3 fruit fly cellular contexts compared by ENCODE assay signal in genomic region chr3R:29837771-29838170, dm6.
TF ChIP-seq lines count a peak whose summit lies in the region.

No protein-coding gene starts in this region.

- no peak for TF ChIP-seq CTCF in whole organism, embryonic (GFP tag; optimal IDR thresholded peaks at IDR 0.05; lab: Kevin White, UChicago)

TF ChIP-seq in whole organism, embryonic, 481 proteins besides CTCF, POLR2A, EP300 and RAD21:
- TF ChIP-seq H15 (GFP tag; IDR thresholded peaks at IDR 0.05; lab: Robert Waterston, UW) (no peak), yki (optimal IDR thresholded peaks at IDR 0.05; lab: Kevin White, UChicago) (no peak), CG3838 (GFP tag; optimal IDR thresholded peaks at IDR 0.05; lab: Kevin White, UChicago) (no peak), caup (GFP tag; optimal IDR thresholded peaks at IDR 0.05; lab: Kevin White, UChicago; ENCODE audit: severe bottlenecking) (no peak), CG9727 (GFP tag; optimal IDR thresholded peaks at IDR 0.05; lab: Kevin White, UChicago) (no peak), vvl (GFP tag; IDR thresholded peaks at IDR 0.05; lab: Robert Waterston, UW) (peak; percentile 56; the same call in 1 of the 2 replicates), Drgx (GFP tag; IDR thresholded peaks at IDR 0.05; lab: Robert Waterston, UW) (peak; percentile 59), ems (GFP tag; optimal IDR thresholded peaks at IDR 0.05; lab: Kevin White, UChicago) (no peak), chif (GFP tag; optimal IDR thresholded peaks at IDR 0.05; lab: Kevin White, UChicago) (no peak), CG6765 (GFP tag; optimal IDR thresholded peaks at IDR 0.05; lab: Kevin White, UChicago) (no peak), NK7.1 (GFP tag; optimal IDR thresholded peaks at IDR 0.05; lab: Kevin White, UChicago) (no peak), Meics (GFP tag; optimal IDR thresholded peaks at IDR 0.05; lab: Kevin White, UChicago) (no peak), eve (GFP tag; optimal IDR thresholded peaks at IDR 0.05; lab: Kevin White, UChicago) (no peak), gt (GFP tag; IDR thresholded peaks at IDR 0.05; lab: Robert Waterston, UW) (no peak), CG17328 (GFP tag; IDR thresholded peaks at IDR 0.05; lab: Robert Waterston, UW) (no peak)

TF ChIP-seq in whole organism, prepupa, 60 proteins besides CTCF, POLR2A, EP300 and RAD21:
- peak in 1 of 2 experiments; percentile 34 for TF ChIP-seq ss (GFP tag; optimal IDR thresholded peaks at IDR 0.05; lab: Kevin White, UChicago)
- TF ChIP-seq Hr4 (GFP tag; optimal IDR thresholded peaks at IDR 0.05; lab: Kevin White, UChicago) = peak; percentile 42
- TF ChIP-seq Hr38 (GFP tag; optimal IDR thresholded peaks at IDR 0.05; lab: Kevin White, UChicago) = no peak
- no peak for TF ChIP-seq CG16779 (tag; optimal IDR thresholded peaks at IDR 0.05; lab: Kevin White, UChicago)
- peak; percentile 58; the same call in 1 of the 3 replicates for TF ChIP-seq eg (GFP tag; IDR thresholded peaks at IDR 0.05; lab: Robert Waterston, UW)
- peak; percentile 72; the same call in 2 of the 3 replicates for TF ChIP-seq CG8119 (GFP tag; IDR thresholded peaks at IDR 0.05; lab: Robert Waterston, UW)
- TF ChIP-seq CG10631 (GFP tag; optimal IDR thresholded peaks at IDR 0.05; lab: Kevin White, UChicago) = peak; percentile 29
- peak; percentile 4 for TF ChIP-seq pdm3 (GFP tag; optimal IDR thresholded peaks at IDR 0.05; lab: Kevin White, UChicago)
- peak; percentile 64 for TF ChIP-seq CG32006 (GFP tag; optimal IDR thresholded peaks at IDR 0.05; lab: Kevin White, UChicago)
- TF ChIP-seq CG34406 (GFP tag; optimal IDR thresholded peaks at IDR 0.05; lab: Kevin White, UChicago) = no peak
- no peak for TF ChIP-seq Sox14 (GFP tag; optimal IDR thresholded peaks at IDR 0.05; lab: Kevin White, UChicago)
- TF ChIP-seq svp (GFP tag; lab: Kevin White, UChicago) = no peak
- TF ChIP-seq Eip78C (GFP tag; lab: Kevin White, UChicago) = peak; percentile 49
- TF ChIP-seq CG11294 (GFP tag; IDR thresholded peaks at IDR 0.05; lab: Robert Waterston, UW) = 0 out of 2 replicates have a peak, but pooled peaks have one; percentile 5
- 0 out of 3 replicates have a peak, but pooled peaks have one; percentile 49 for TF ChIP-seq CG6163 (GFP tag; IDR thresholded peaks at IDR 0.05; lab: Robert Waterston, UW)
- no peak for TF ChIP-seq Lpt (GFP tag; optimal IDR thresholded peaks at IDR 0.05; lab: Kevin White, UChicago)
- peak; percentile 71 for TF ChIP-seq CG15336 (GFP tag; IDR thresholded peaks at IDR 0.05; lab: Robert Waterston, UW)
TF ChIP-seq in whole organism, prepupa: peak in this region for 11.

TF ChIP-seq in whole organism, pupa, 21 proteins besides CTCF, POLR2A, EP300 and RAD21:
- TF ChIP-seq CG14655 (GFP tag; optimal IDR thresholded peaks at IDR 0.05; lab: Kevin White, UChicago) = peak; percentile 49
- peak; percentile 38; the same call in 1 of the 3 replicates for TF ChIP-seq CG4496 (GFP tag; IDR thresholded peaks at IDR 0.05; lab: Robert Waterston, UW)
- no peak for TF ChIP-seq CG17806 (tag; optimal IDR thresholded peaks at IDR 0.05; lab: Kevin White, UChicago)
- TF ChIP-seq CG8301 (tag; optimal IDR thresholded peaks at IDR 0.05; lab: Kevin White, UChicago) = peak; percentile 30
- TF ChIP-seq CG32121 (GFP tag; IDR thresholded peaks at IDR 0.05; lab: Robert Waterston, UW) = peak; percentile 46; the same call in 1 of the 2 replicates
- peak; percentile 60 for TF ChIP-seq fd96Ca (GFP tag; IDR thresholded peaks at IDR 0.05; lab: Robert Waterston, UW)
- 0 out of 2 replicates have a peak, but pooled peaks have one; percentile 33 for TF ChIP-seq Ets98B (GFP tag; IDR thresholded peaks at IDR 0.05; lab: Robert Waterston, UW)
- no peak for TF ChIP-seq CG34367 (tag; optimal IDR thresholded peaks at IDR 0.05; lab: Kevin White, UChicago)
- no peak for TF ChIP-seq Pif1B (GFP tag; optimal IDR thresholded peaks at IDR 0.05; lab: Kevin White, UChicago)
- no peak for TF ChIP-seq CG9948 (tag; optimal IDR thresholded peaks at IDR 0.05; lab: Kevin White, UChicago)
- no peak for TF ChIP-seq CG12605 (GFP tag; IDR thresholded peaks at IDR 0.05; lab: Robert Waterston, UW)
